Fruit fly (Drosophila melanogaster): ENCODE results near the gene moi.

moi gene

dm6 chr3R:18298900-18299321 lies 43.6 kb downstream of the moi start, which contains the start of gene Dlc90F (continued):
- TF ChIP-seq lmd (GFP tag; IDR thresholded peaks at IDR 0.05) (peak; percentile 85), Mes4 (GFP tag; optimal IDR thresholded peaks at IDR 0.05) (peak; percentile 81), CG12071 (GFP tag; optimal IDR thresholded peaks at IDR 0.05) (no peak), bab2 (GFP tag; optimal IDR thresholded peaks at IDR 0.05) (peak; percentile 85), HLHmδ (GFP tag; optimal IDR thresholded peaks at IDR 0.05) (no peak), wek (GFP tag; optimal IDR thresholded peaks at IDR 0.05) (no peak), CG17802 (tag; optimal IDR thresholded peaks at IDR 0.05) (peak; percentile 85), CG2199 (GFP tag; IDR thresholded peaks at IDR 0.05) (0 out of 3 replicates have a peak, but pooled peaks have one; percentile 51), Vsx1 (GFP tag; optimal IDR thresholded peaks at IDR 0.05) (no peak), crp (GFP tag; optimal IDR thresholded peaks at IDR 0.05) (peak in 1 of 2 experiments; percentile 44), CG4282 (GFP tag; optimal IDR thresholded peaks at IDR 0.05) (peak; percentile 39), Atf3 (GFP tag; optimal IDR thresholded peaks at IDR 0.05) (peak; percentile 68), CG12942 (GFP tag; optimal IDR thresholded peaks at IDR 0.05) (peak; percentile 69), Hr78 (GFP tag; optimal IDR thresholded peaks at IDR 0.05) (no peak), row (GFP tag; IDR thresholded peaks at IDR 0.05) (peak; percentile 89), Ets65A (GFP tag) (peak; percentile 98), rib (GFP tag; IDR thresholded peaks at IDR 0.05) (peak; percentile 47; the same call in 1 of the 2 replicates), Atf6 (GFP tag; IDR thresholded peaks at IDR 0.05) (peak; percentile 74; the same call in 1 of the 2 replicates), Dek (tag; optimal IDR thresholded peaks at IDR 0.05) (peak; percentile 73), CG16815 (GFP tag; optimal IDR thresholded peaks at IDR 0.05) (peak; percentile 64), CG14710 (tag; optimal IDR thresholded peaks at IDR 0.05) (peak; percentile 89), Hr51 (GFP tag; optimal IDR thresholded peaks at IDR 0.05) (peak in 1 of 2 experiments; percentile 84), CrebB (tag; optimal IDR thresholded peaks at IDR 0.05) (no peak), tap (tag; optimal IDR thresholded peaks at IDR 0.05) (no peak), CG15479 (GFP tag; optimal IDR thresholded peaks at IDR 0.05) (peak; percentile 43), luna (GFP tag; optimal IDR thresholded peaks at IDR 0.05) (no peak), so (GFP tag; IDR thresholded peaks at IDR 0.05) (no peak), CG7357 (GFP tag; IDR thresholded peaks at IDR 0.05) (peak; percentile 100), CG2712 (tag; optimal IDR thresholded peaks at IDR 0.05) (peak; percentile 83), nerfin-2 (GFP tag; IDR thresholded peaks at IDR 0.05; ENCODE audit: partially characterized antibody) (no peak), nmo (GFP tag; optimal IDR thresholded peaks at IDR 0.05) (peak; percentile 91), Dfd (GFP tag; optimal IDR thresholded peaks at IDR 0.05) (peak in 1 of 2 experiments; percentile 19), vnd (GFP tag; IDR thresholded peaks at IDR 0.05; ENCODE audit: partially characterized antibody) (0 out of 3 replicates have a peak, but pooled peaks have one; percentile 42), CG1233 (GFP tag; optimal IDR thresholded peaks at IDR 0.05) (peak; percentile 34), Poxn (GFP tag; IDR thresholded peaks at IDR 0.05) (no peak), onecut (GFP tag; IDR thresholded peaks at IDR 0.05) (peak; percentile 57), Neu2 (GFP tag; optimal IDR thresholded peaks at IDR 0.05; ENCODE audit: borderline replicate concordance) (no peak), Sox102F (GFP tag; optimal IDR thresholded peaks at IDR 0.05) (peak; percentile 74), CG17359 (tag; optimal IDR thresholded peaks at IDR 0.05) (peak; percentile 57), disco-r (GFP tag; optimal IDR thresholded peaks at IDR 0.05) (peak; percentile 49), CG5245 (GFP tag; optimal IDR thresholded peaks at IDR 0.05) (peak; percentile 23), CG7786 (GFP tag; optimal IDR thresholded peaks at IDR 0.05) (peak; percentile 77), CG13287 (GFP tag; IDR thresholded peaks at IDR 0.05; ENCODE audit: partially characterized antibody) (peak; percentile 55), Dp (GFP tag; optimal IDR thresholded peaks at IDR 0.05) (peak; percentile 44), mirr (GFP tag; optimal IDR thresholded peaks at IDR 0.05) (no peak), CG11696 (GFP tag; IDR thresholded peaks at IDR 0.05) (0 out of 2 replicates have a peak, but pooled peaks have one; percentile 28), z (GFP tag; IDR thresholded peaks at IDR 0.05) (no peak), Hr3 (GFP tag; optimal IDR thresholded peaks at IDR 0.05) (peak; percentile 81), Tbp (GFP tag; optimal IDR thresholded peaks at IDR 0.05) (peak; percentile 67), sqz (GFP tag; optimal IDR thresholded peaks at IDR 0.05) (no peak)

Data from whole organism, embryonic.